3 worm cellular contexts compared by ENCODE assay signal in the genomic region with DNA sequence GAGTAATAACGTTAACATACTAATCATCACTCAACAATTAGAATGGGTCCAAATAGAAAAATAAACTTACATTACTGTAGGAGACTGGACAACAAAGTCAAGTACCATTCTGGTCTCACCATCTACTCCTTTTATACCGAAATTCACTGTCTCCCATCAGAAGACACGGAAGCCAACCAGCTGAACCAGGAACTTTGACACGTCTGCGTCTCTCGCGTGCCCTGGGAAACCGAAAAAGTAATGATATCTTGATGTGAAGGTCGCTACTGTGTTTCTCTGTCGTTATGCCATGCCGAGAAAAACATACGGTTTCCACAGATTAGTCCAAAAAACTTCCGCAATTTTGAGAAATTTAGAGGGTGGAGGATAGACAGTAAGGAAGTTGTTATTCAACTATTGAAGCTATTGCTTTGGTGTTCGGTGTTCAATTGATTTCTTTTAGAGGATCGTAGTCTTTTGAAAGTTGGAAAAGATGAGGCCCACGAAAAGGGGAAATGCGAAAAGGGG.
TF ChIP-seq lines count a peak whose summit lies in the region.

A gene (minus strand): TSS at position 457 of the 507 bp plus-strand sequence.

TF ChIP-seq in whole organism, L1 larva, 84 proteins besides CTCF, POLR2A, EP300 and RAD21 (continues in another document):
- no peak for TF ChIP-seq xbp-1 (tag; optimal IDR thresholded peaks at IDR 0.05; lab: Kevin White, UChicago)
- TF ChIP-seq ztf-11 (tag; optimal IDR thresholded peaks at IDR 0.05; lab: Kevin White, UChicago), result no peak
- TF ChIP-seq irx-1 (tag; optimal IDR thresholded peaks at IDR 0.05; lab: Kevin White, UChicago), result no peak
- TF ChIP-seq nhr-77 (tag; optimal IDR thresholded peaks at IDR 0.05; lab: Kevin White, UChicago), result no peak
- TF ChIP-seq mab-9 (GFP tag; IDR thresholded peaks at IDR 0.05; lab: Robert Waterston, UW), result no peak
- no peak for TF ChIP-seq unc-130 (tag; optimal IDR thresholded peaks at IDR 0.05; lab: Kevin White, UChicago)
- no peak for TF ChIP-seq lin-15B (tag; optimal IDR thresholded peaks at IDR 0.05; lab: Kevin White, UChicago)
- no peak for TF ChIP-seq swsn-7 (tag; optimal IDR thresholded peaks at IDR 0.05; lab: Kevin White, UChicago)
- no peak for TF ChIP-seq ztf-4 (tag; optimal IDR thresholded peaks at IDR 0.05; lab: Kevin White, UChicago)
- no peak for TF ChIP-seq nhr-12 (tag; optimal IDR thresholded peaks at IDR 0.05; lab: Kevin White, UChicago)
- no peak for TF ChIP-seq unc-86 (tag; optimal IDR thresholded peaks at IDR 0.05; lab: Kevin White, UChicago)
- no peak for TF ChIP-seq nhr-76 (tag; optimal IDR thresholded peaks at IDR 0.05; lab: Kevin White, UChicago)
- TF ChIP-seq blmp-1 (tag; optimal IDR thresholded peaks at IDR 0.05; lab: Kevin White, UChicago), result peak; percentile 42
- no peak for TF ChIP-seq pqm-1 (tag; optimal IDR thresholded peaks at IDR 0.05; lab: Kevin White, UChicago)
- TF ChIP-seq F16B12.6 (tag; optimal IDR thresholded peaks at IDR 0.05; lab: Kevin White, UChicago), result no peak
- TF ChIP-seq efl-1 (optimal IDR thresholded peaks at IDR 0.05; lab: Kevin White, UChicago), result no peak
- peak in 1 of 2 experiments; percentile 75 for TF ChIP-seq efl-1 (GFP tag; optimal IDR thresholded peaks at IDR 0.05 in 1 of 2; lab: Kevin White, UChicago)
- no peak for TF ChIP-seq pax-3 (tag; optimal IDR thresholded peaks at IDR 0.05; lab: Kevin White, UChicago)
- TF ChIP-seq pag-3 (tag; optimal IDR thresholded peaks at IDR 0.05; lab: Kevin White, UChicago; ENCODE audit: borderline replicate concordance, insufficient read depth), result no peak
- TF ChIP-seq skn-1 (tag; optimal IDR thresholded peaks at IDR 0.05; lab: Kevin White, UChicago), result no peak
- TF ChIP-seq ceh-82 (tag; optimal IDR thresholded peaks at IDR 0.05; lab: Kevin White, UChicago), result no peak
- peak; percentile 52 for TF ChIP-seq tbx-2 (tag; optimal IDR thresholded peaks at IDR 0.05; lab: Kevin White, UChicago)
- no peak for TF ChIP-seq dpl-1 (GFP tag; optimal IDR thresholded peaks at IDR 0.05; lab: Kevin White, UChicago)
- TF ChIP-seq hlh-17 (GFP tag; optimal IDR thresholded peaks at IDR 0.05; lab: Kevin White, UChicago; ENCODE audit: borderline replicate concordance), result no peak
- TF ChIP-seq aha-1 (tag; optimal IDR thresholded peaks at IDR 0.05; lab: Kevin White, UChicago), result no peak
- TF ChIP-seq grh-1 (GFP tag; IDR thresholded peaks at IDR 0.05; lab: Robert Waterston, UW), result no peak
- TF ChIP-seq fkh-8 (tag; optimal IDR thresholded peaks at IDR 0.05; lab: Kevin White, UChicago), result no peak
- TF ChIP-seq fos-1 (tag; optimal IDR thresholded peaks at IDR 0.05; lab: Kevin White, UChicago), result no peak
- TF ChIP-seq ets-5 (GFP tag; IDR thresholded peaks at IDR 0.05; lab: Robert Waterston, UW), result no peak
- TF ChIP-seq jun-1 (tag; optimal IDR thresholded peaks at IDR 0.05; lab: Kevin White, UChicago), result no peak

TF ChIP-seq in whole organism, L2 larva, 48 proteins besides CTCF, POLR2A, EP300 and RAD21:
- TF ChIP-seq egl-27 (tag; optimal IDR thresholded peaks at IDR 0.05; lab: Kevin White, UChicago), result peak; percentile 33
- TF ChIP-seq unc-55 (GFP tag; optimal IDR thresholded peaks at IDR 0.05; lab: Kevin White, UChicago), result no peak

TF ChIP-seq in whole organism, L3 larva, 47 proteins besides CTCF, POLR2A, EP300 and RAD21:
- TF ChIP-seq lsy-12 (tag; optimal IDR thresholded peaks at IDR 0.05; lab: Kevin White, UChicago) (no peak), elt-2 (tag; optimal IDR thresholded peaks at IDR 0.05; lab: Kevin White, UChicago) (no peak), ceh-28 (tag; optimal IDR thresholded peaks at IDR 0.05; lab: Kevin White, UChicago) (peak; percentile 16), nhr-23 (tag; optimal IDR thresholded peaks at IDR 0.05; lab: Kevin White, UChicago) (peak; percentile 49), mml-1 (tag; optimal IDR thresholded peaks at IDR 0.05; lab: Kevin White, UChicago) (no peak), lin-15B (tag; optimal IDR thresholded peaks at IDR 0.05; lab: Kevin White, UChicago) (no peak), nhr-12 (tag; optimal IDR thresholded peaks at IDR 0.05; lab: Kevin White, UChicago) (no peak), ZK546.5 (tag; optimal IDR thresholded peaks at IDR 0.05; lab: Kevin White, UChicago) (no peak)
